Worm (Caenorhabditis elegans) whole organism, L4 larva: ENCODE results near the gene stau-1.
A peak's percentile ranks its signal among the peaks of the same experiment; 100 is the strongest.

Experiments used
- D1046.2 ChIP-seq: fragments of 200-800 bp; sonication (Bioruptor generic); IDR thresholded peaks from 2 replicates; pipeline ENCODE4 v1.3.6; 2022; ENCODE audit warnings: missing genetic modification characterization, missing compliant biosample characterization
- F37D6.2 ChIP-seq: sonication (generic microtip); optimal IDR thresholded peaks from 2 replicates; lab custom pipeline; 2016; ENCODE audit warnings: mild to moderate bottlenecking, missing genetic modification characterization, missing compliant biosample characterization
- F44E2.7 ChIP-seq: fragments of 200-800 bp; sonication (Bioruptor generic); IDR thresholded peaks from 2 replicates; pipeline ENCODE4 v2.1.2; 2022; ENCODE audit warnings: missing genetic modification characterization, missing compliant biosample characterization
- R02D3.7 ChIP-seq: fragments of 150-350 bp; sonication (generic microtip); optimal IDR thresholded peaks from 3 replicates; lab custom pipeline; 2014; ENCODE audit warnings: missing biosample characterization, missing genetic modification characterization
- T20F7.1 ChIP-seq: fragments of 200-800 bp; sonication (Bioruptor generic); optimal IDR thresholded peaks from 2 replicates; lab custom pipeline; 2018; ENCODE audit warnings: mild to moderate bottlenecking, missing genetic modification characterization, missing compliant biosample characterization
- Y5F2A.4 ChIP-seq: fragments of 200-800 bp; sonication (Bioruptor generic); optimal IDR thresholded peaks from 2 replicates; lab custom pipeline; 2018; ENCODE audit warnings: mild to moderate bottlenecking, missing genetic modification characterization, missing compliant biosample characterization
- aha-1 ChIP-seq: fragments of 150-350 bp; peaks from one replicate; lab custom pipeline; 2014; ENCODE audit warnings: missing biosample characterization, missing genetic modification characterization
- arid-1 ChIP-seq: fragments of 200-800 bp; sonication (Bioruptor generic); conservative IDR thresholded peaks from 2 replicates; pipeline ENCODE4 v1.3.6; 2022; ENCODE audit warnings: missing genetic modification reagents, missing genetic modification characterization, missing compliant biosample characterization
- ceh-20 ChIP-seq: fragments of 200-800 bp; sonication (Bioruptor generic); IDR thresholded peaks from 2 replicates; pipeline ENCODE4 v1.3.6; 2022; ENCODE audit warnings: missing genetic modification reagents, missing genetic modification characterization, missing compliant biosample characterization
- ceh-28 ChIP-seq: fragments of 150-350 bp; optimal IDR thresholded peaks from 2 replicates; lab custom pipeline; 2014; ENCODE audit warnings: missing biosample characterization, missing genetic modification reagents, missing genetic modification characterization
- ceh-62 ChIP-seq: sonication (generic microtip); optimal IDR thresholded peaks from 2 replicates; lab custom pipeline; 2017; ENCODE audit warnings: missing biosample characterization, missing genetic modification characterization
- ceh-82 ChIP-seq: sonication (generic microtip); optimal IDR thresholded peaks from 2 replicates; lab custom pipeline; 2017; ENCODE audit warnings: missing biosample characterization, missing genetic modification characterization
- ctbp-1 ChIP-seq: fragments of 200-800 bp; sonication (Bioruptor generic); IDR thresholded peaks from 2 replicates; pipeline ENCODE4 v1.3.6; 2022; ENCODE audit warnings: missing genetic modification reagents, missing genetic modification characterization, missing compliant biosample characterization
- daf-12 ChIP-seq: fragments of 150-350 bp; optimal IDR thresholded peaks from 2 replicates; lab custom pipeline; 2014; ENCODE audit warnings: missing biosample characterization, missing genetic modification reagents, missing genetic modification characterization
- daf-16 ChIP-seq, 3 experiments: sonication (generic microtip); optimal IDR thresholded peaks; 2 replicates each; lab custom pipeline; 2016 to 2017; ENCODE audit warnings: missing genetic modification characterization in 3 of 3, missing genetic modification reagents in 3 of 3, mild to moderate bottlenecking in 2 of 3, missing compliant biosample characterization in 2 of 3, missing biosample characterization in 1 of 3, moderate library complexity in 1 of 3
- daf-19 ChIP-seq: fragments of 200-800 bp; sonication (Bioruptor generic); conservative IDR thresholded peaks from 2 replicates; pipeline ENCODE4 v1.3.6; 2022; ENCODE audit warnings: missing genetic modification characterization, missing compliant biosample characterization
- dmd-8 ChIP-seq: fragments of 200-800 bp; sonication (Bioruptor generic); IDR thresholded peaks from 2 replicates; pipeline ENCODE4 v1.3.6; 2022; ENCODE audit warnings: missing genetic modification characterization, missing compliant biosample characterization
- duxl-1 ChIP-seq: sonication (generic microtip); optimal IDR thresholded peaks from 2 replicates; lab custom pipeline; 2016; ENCODE audit warnings: mild to moderate bottlenecking, missing genetic modification characterization, moderate library complexity, missing compliant biosample characterization; ENCODE audit not compliant: poor library complexity
- fkh-10 ChIP-seq: fragments of 150-350 bp; optimal IDR thresholded peaks from 2 replicates; lab custom pipeline; 2014; ENCODE audit warnings: missing biosample characterization, missing genetic modification reagents, missing genetic modification characterization
- hif-1 ChIP-seq, 2 experiments: sonication (generic microtip); optimal IDR thresholded peaks; 2 replicates each; lab custom pipeline; 2016 to 2017; ENCODE audit warnings: missing compliant biosample characterization in 2 of 2, missing genetic modification characterization in 2 of 2, missing genetic modification reagents in 2 of 2, missing genotype in 2 of 2, mild to moderate bottlenecking in 1 of 2
- hlh-30 ChIP-seq: sonication (generic microtip); optimal IDR thresholded peaks from 2 replicates; lab custom pipeline; 2017; ENCODE audit warnings: antibody characterized with exemption, mild to moderate bottlenecking, missing genetic modification characterization, missing compliant biosample characterization; ENCODE audit not compliant: insufficient read depth
- lin-13 ChIP-seq: fragments of 150-350 bp; optimal IDR thresholded peaks from 2 replicates; lab custom pipeline; 2014; ENCODE audit warnings: missing biosample characterization, missing genetic modification reagents, missing genetic modification characterization
- lin-15B ChIP-seq: fragments of 150-350 bp; sonication (generic microtip); optimal IDR thresholded peaks from 3 replicates; lab custom pipeline; 2014; ENCODE audit warnings: missing biosample characterization, missing genetic modification characterization
- madf-9 ChIP-seq: fragments of 200-800 bp; sonication (Bioruptor generic); conservative IDR thresholded peaks from 2 replicates; pipeline ENCODE4 v1.3.6; 2022; ENCODE audit warnings: missing genetic modification reagents, missing genetic modification characterization, missing compliant biosample characterization
- mdl-1 ChIP-seq, 2 experiments: fragments of 150-350 bp in 1 of 2; sonication (generic microtip) in 1 of 2; optimal IDR thresholded peaks; 2 replicates each; lab custom pipeline; 2014 to 2017; ENCODE audit warnings: missing biosample characterization in 2 of 2, missing genetic modification characterization in 2 of 2
- mep-1 ChIP-seq: fragments of 150-350 bp; sonication (generic microtip); optimal IDR thresholded peaks from 3 replicates; lab custom pipeline; 2014; ENCODE audit warnings: missing biosample characterization, missing genetic modification characterization
- nhr-10 ChIP-seq: fragments of 150-350 bp; optimal IDR thresholded peaks from 2 replicates; lab custom pipeline; 2014; ENCODE audit warnings: missing biosample characterization, missing genetic modification characterization
- nhr-11 ChIP-seq: fragments of 150-350 bp; optimal IDR thresholded peaks from 2 replicates; lab custom pipeline; 2014; ENCODE audit warnings: missing biosample characterization, missing genetic modification characterization
- nhr-28 ChIP-seq: fragments of 150-350 bp; optimal IDR thresholded peaks from 2 replicates; lab custom pipeline; 2014; ENCODE audit warnings: missing biosample characterization, missing genetic modification characterization
- nhr-48 ChIP-seq: sonication (generic microtip); optimal IDR thresholded peaks from 2 replicates; lab custom pipeline; 2016; ENCODE audit warnings: mild to moderate bottlenecking, missing genetic modification characterization, missing compliant biosample characterization
- nhr-76 ChIP-seq: fragments of 150-350 bp; optimal IDR thresholded peaks from 2 replicates; lab custom pipeline; 2014; ENCODE audit warnings: missing biosample characterization, missing genetic modification characterization
- pha-4 ChIP-seq, 2 experiments: fragments of 150-350 bp in 1 of 2; fragments of 200-800 bp in 1 of 2; sonication (Bioruptor generic) in 1 of 2; IDR thresholded peaks in 1 of 2; optimal IDR thresholded peaks in 1 of 2; 2 replicates each; pipeline versions ENCODE4 v1.3.6 to Lab custom; 2014 to 2022; ENCODE audit warnings: missing genetic modification characterization in 2 of 2, missing genetic modification reagents in 2 of 2, missing biosample characterization in 1 of 2, missing compliant biosample characterization in 1 of 2
- rbr-2 ChIP-seq: sonication (generic microtip); optimal IDR thresholded peaks from 2 replicates; lab custom pipeline; 2016; ENCODE audit warnings: missing genotype, missing genetic modification characterization, missing compliant biosample characterization
- saeg-2 ChIP-seq: fragments of 200-800 bp; sonication (Bioruptor generic); IDR thresholded peaks from 2 replicates; pipeline ENCODE4 v1.3.6; 2022; ENCODE audit warnings: missing genetic modification reagents, missing genetic modification characterization, missing compliant biosample characterization
- sdz-12 ChIP-seq: fragments of 200-800 bp; sonication (Bioruptor generic); optimal IDR thresholded peaks from 2 replicates; lab custom pipeline; 2018; ENCODE audit warnings: mild to moderate bottlenecking, missing genetic modification characterization, missing compliant biosample characterization
- set-16 ChIP-seq: fragments of 200-800 bp; sonication (Bioruptor generic); IDR thresholded peaks from 2 replicates; pipeline ENCODE4 v1.3.6; 2022; ENCODE audit warnings: missing genetic modification reagents, missing genetic modification characterization, missing compliant biosample characterization
- snpc-1.2 ChIP-seq: fragments of 200-800 bp; sonication (Bioruptor generic); IDR thresholded peaks from 2 replicates; pipeline ENCODE4 v1.3.6; 2022; ENCODE audit warnings: missing genetic modification reagents, missing genetic modification characterization, missing compliant biosample characterization
- unc-130 ChIP-seq: sonication (generic microtip); optimal IDR thresholded peaks from 2 replicates; lab custom pipeline; 2016; ENCODE audit warnings: missing genetic modification reagents, missing genetic modification characterization, missing compliant biosample characterization
- unc-39 ChIP-seq: sonication (generic microtip); optimal IDR thresholded peaks from 2 replicates; lab custom pipeline; 2017; ENCODE audit warnings: missing biosample characterization, missing genetic modification characterization
- unc-62 ChIP-seq, 3 experiments: fragments of 150-350 bp in 1 of 3; sonication (generic microtip); optimal IDR thresholded peaks in 2 of 3; peaks in 1 of 3; 1 replicate in 1 of 3; 2 replicates in 2 of 3; lab custom pipeline; 2014 to 2017; ENCODE audit warnings: missing biosample characterization in 3 of 3, missing genetic modification characterization in 3 of 3, missing genetic modification reagents in 3 of 3, missing genotype in 1 of 3
- zip-11 ChIP-seq: fragments of 200-800 bp; sonication (Bioruptor generic); IDR thresholded peaks from 2 replicates; pipeline ENCODE4 v1.3.6; 2022; ENCODE audit warnings: missing genetic modification characterization, missing compliant biosample characterization
- zip-2 ChIP-seq: fragments of 150-350 bp; optimal IDR thresholded peaks from 2 replicates; lab custom pipeline; 2014; ENCODE audit warnings: missing biosample characterization, missing genetic modification characterization

The stau-1 gene

DNA sequence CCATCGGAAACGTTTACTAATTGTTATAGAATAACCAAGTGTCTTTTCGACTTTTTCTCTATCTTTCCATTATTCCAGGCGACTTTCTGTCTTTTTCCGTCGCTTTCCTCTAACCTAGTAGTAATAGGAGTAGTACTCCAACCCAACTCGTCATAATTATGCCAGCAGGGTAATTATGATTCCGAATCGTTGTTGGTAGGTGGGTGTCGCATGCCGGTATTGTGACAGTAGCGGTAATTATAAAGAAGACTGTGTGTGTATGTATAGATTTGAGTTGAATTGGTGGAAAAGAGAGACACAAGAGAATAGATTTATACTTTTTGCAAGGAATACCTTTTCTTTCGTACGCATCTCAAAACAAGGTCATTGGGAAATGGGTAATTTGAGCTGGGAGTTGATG lies 30.1 kb downstream of the stau-1 start:
- peak in 1 of 2 experiments; percentile 66 for TF ChIP-seq unc-62 (GFP tag; optimal IDR thresholded peaks at IDR 0.05 in 1 of 2; lab: Kevin White, UChicago)
- no peak for TF ChIP-seq unc-62 (tag; optimal IDR thresholded peaks at IDR 0.05; lab: Kevin White, UChicago)
- no peak for TF ChIP-seq R02D3.7

DNA sequence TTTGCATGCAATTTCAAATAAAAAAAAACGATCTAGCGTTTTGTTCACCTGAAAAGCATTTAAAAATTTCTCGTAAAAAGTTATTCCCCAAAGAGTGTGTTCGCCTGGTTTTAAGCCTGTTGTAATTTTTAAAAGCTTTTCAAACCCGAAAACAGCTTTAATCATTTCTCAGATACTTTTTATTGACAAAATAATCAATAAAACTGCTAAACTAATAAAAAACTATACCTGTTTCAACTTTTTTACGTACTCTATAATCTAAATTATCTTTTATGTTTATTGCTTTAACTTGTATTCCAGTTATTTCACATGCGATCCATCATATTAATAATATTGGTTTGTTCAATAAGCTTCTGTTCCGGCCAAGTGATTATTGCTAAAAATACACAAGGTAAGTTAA lies 31.0 kb downstream of the stau-1 start, which contains the start of gene cutl-21:
cutl-21 (plus strand) TSS at position 301 of the 400 bp plus-strand sequence.
- no peak for TF ChIP-seq daf-19
- no peak for TF ChIP-seq ceh-82 (tag; lab: Kevin White, UChicago)
- TF ChIP-seq mep-1 (tag; lab: Kevin White, UChicago), result no peak
- no peak for TF ChIP-seq zip-2 (tag; lab: Kevin White, UChicago)
- no peak for TF ChIP-seq T20F7.1 (GFP tag; lab: Kevin White, UChicago)
- TF ChIP-seq unc-130, result no peak
- no peak for TF ChIP-seq daf-16 (GFP tag; optimal IDR thresholded peaks at IDR 0.05; lab: Kevin White, UChicago)
- no peak for TF ChIP-seq daf-16 (tag; optimal IDR thresholded peaks at IDR 0.05; lab: Kevin White, UChicago)
- no peak for TF ChIP-seq daf-12 (tag; lab: Kevin White, UChicago)
- no peak for TF ChIP-seq saeg-2 (GFP tag; lab: Robert Waterston, UW)
- no peak for TF ChIP-seq arid-1 (GFP tag; lab: Robert Waterston, UW)
- TF ChIP-seq D1046.2 (GFP tag; lab: Robert Waterston, UW), result no peak
- no peak for TF ChIP-seq dmd-8 (GFP tag; lab: Robert Waterston, UW)

ce11 chrX:994678-995077 lies 40.4 kb downstream of the stau-1 start:
- TF ChIP-seq Y5F2A.4 (no peak), aha-1 (peak; percentile 77), unc-62 (GFP tag; optimal IDR thresholded peaks at IDR 0.05 in 1 of 2; lab: Kevin White, UChicago) (peak in 1 of 2 experiments; percentile 23), unc-62 (tag; optimal IDR thresholded peaks at IDR 0.05; lab: Kevin White, UChicago) (no peak), arid-1 (GFP tag; lab: Robert Waterston, UW) (no peak), F44E2.7 (no peak)

ce11 chrX:992650-993403 lies 42.3 kb downstream of the stau-1 start:
- peak; percentile 63 for TF ChIP-seq mep-1 (tag; lab: Kevin White, UChicago)
- peak; percentile 38 for TF ChIP-seq hlh-30
- TF ChIP-seq ceh-20 (GFP tag; lab: Robert Waterston, UW), result peak; percentile 18; the same call in 1 of the 2 replicates
- TF ChIP-seq F37D6.2, result peak; percentile 82
- peak in 1 of 2 experiments; percentile 34 for TF ChIP-seq hif-1 (tag; optimal IDR thresholded peaks at IDR 0.05; lab: Kevin White, UChicago)
- no peak for TF ChIP-seq duxl-1 (tag; lab: Kevin White, UChicago)
- TF ChIP-seq lin-15B, result no peak
- TF ChIP-seq nhr-10 (tag; lab: Kevin White, UChicago), result no peak
- peak; percentile 88 for TF ChIP-seq rbr-2 (tag; lab: Kevin White, UChicago)
- TF ChIP-seq ctbp-1 (GFP tag; lab: Robert Waterston, UW), result 0 out of 2 replicates have a peak, but pooled peaks have one; percentile 54
- peak in 1 of 2 experiments; percentile 27 for TF ChIP-seq mdl-1 (tag; optimal IDR thresholded peaks at IDR 0.05; lab: Kevin White, UChicago)
- TF ChIP-seq nhr-76 (tag; lab: Kevin White, UChicago), result no peak
- TF ChIP-seq madf-9 (GFP tag; lab: Robert Waterston, UW), result no peak
- TF ChIP-seq nhr-11, result peak; percentile 47
- peak in 1 of 2 experiments; percentile 99 for TF ChIP-seq unc-62 (GFP tag; optimal IDR thresholded peaks at IDR 0.05 in 1 of 2; lab: Kevin White, UChicago)
- no peak for TF ChIP-seq unc-62 (tag; optimal IDR thresholded peaks at IDR 0.05; lab: Kevin White, UChicago)
- peak; percentile 83 for TF ChIP-seq aha-1
- no peak for TF ChIP-seq snpc-1.2 (GFP tag; lab: Robert Waterston, UW)
- TF ChIP-seq ceh-62 (tag; lab: Kevin White, UChicago), result no peak
- no peak for TF ChIP-seq pha-4 (GFP tag; IDR thresholded peaks at IDR 0.05; lab: Robert Waterston, UW)
- TF ChIP-seq pha-4 (tag; optimal IDR thresholded peaks at IDR 0.05; lab: Kevin White, UChicago), result no peak
- TF ChIP-seq set-16 (GFP tag; lab: Robert Waterston, UW), result peak; percentile 93
- peak; percentile 49 for TF ChIP-seq fkh-10 (GFP tag; lab: Kevin White, UChicago)
- TF ChIP-seq unc-130, result no peak
- TF ChIP-seq ceh-28 (tag; lab: Kevin White, UChicago), result no peak
- TF ChIP-seq D1046.2 (GFP tag; lab: Robert Waterston, UW), result no peak
- no peak for TF ChIP-seq nhr-28 (tag; lab: Kevin White, UChicago)
- no peak for TF ChIP-seq unc-39
- TF ChIP-seq nhr-48 (tag; lab: Kevin White, UChicago), result peak; percentile 37
- TF ChIP-seq zip-11, result no peak
- no peak for TF ChIP-seq sdz-12
- no peak for TF ChIP-seq lin-13 (GFP tag; lab: Kevin White, UChicago)
